Worm (Caenorhabditis elegans) whole organism, early embryonic: ENCODE measurements around the gene M195.2.

Experiments used
- B0310.2 ChIP-seq: sonication (generic microtip); optimal IDR thresholded peaks from 2 replicates; lab custom pipeline; 2016; ENCODE audit warnings: mild to moderate bottlenecking, missing genetic modification characterization, missing compliant biosample characterization
- F13C5.2 ChIP-seq: sonication (generic microtip); optimal IDR thresholded peaks from 2 replicates; lab custom pipeline; 2017; ENCODE audit warnings: mild to moderate bottlenecking, missing genetic modification characterization, inconsistent platforms, missing compliant biosample characterization
- ama-1 ChIP-seq: fragments of 150-350 bp; optimal IDR thresholded peaks from 2 replicates; lab custom pipeline; 2014
- ceh-13 ChIP-seq: fragments of 200-800 bp; sonication (Bioruptor generic); optimal IDR thresholded peaks from 2 replicates; lab custom pipeline; 2018; ENCODE audit warnings: mild to moderate bottlenecking, missing genetic modification characterization, missing compliant biosample characterization
- ceh-36 ChIP-seq: sonication (generic microtip); optimal IDR thresholded peaks from 2 replicates; lab custom pipeline; 2016; ENCODE audit warnings: missing genetic modification characterization, inconsistent platforms, missing compliant biosample characterization
- ets-7 ChIP-seq: sonication (generic microtip); optimal IDR thresholded peaks from 2 replicates; lab custom pipeline; 2016; ENCODE audit warnings: missing genotype, missing genetic modification characterization, missing compliant biosample characterization
- flt-1 ChIP-seq: fragments of 200-800 bp; sonication (Bioruptor generic); IDR thresholded peaks from 2 replicates; pipeline ENCODE4 v1.3.6; 2022; ENCODE audit warnings: missing genetic modification characterization, missing compliant biosample characterization
- hmbx-1 ChIP-seq: sonication (generic microtip); optimal IDR thresholded peaks from 2 replicates; lab custom pipeline; 2016; ENCODE audit warnings: mild to moderate bottlenecking, missing genetic modification characterization, missing compliant biosample characterization
- scrt-1 ChIP-seq: fragments of 200-800 bp; sonication (Bioruptor generic); IDR thresholded peaks from 2 replicates; pipeline ENCODE4 v1.3.6; 2022; ENCODE audit warnings: missing genetic modification characterization, missing compliant biosample characterization
- tbx-11 ChIP-seq: fragments of 200-800 bp; sonication (Bioruptor generic); IDR thresholded peaks from 2 replicates; pipeline ENCODE4 v1.3.6; 2022; ENCODE audit warnings: missing genetic modification characterization, missing compliant biosample characterization
- tra-4 ChIP-seq: sonication (generic microtip); optimal IDR thresholded peaks from 2 replicates; lab custom pipeline; 2017; ENCODE audit warnings: missing genetic modification characterization, missing compliant biosample characterization

ce11 chrII:8404748-8405147 lies 44.2 kb downstream of the M195.2 start, which contains the start of gene skpo-1:
- TF ChIP-seq ama-1 = no peak
- TF ChIP-seq hmbx-1 = no peak
- TF ChIP-seq tbx-11 (GFP tag; lab: Robert Waterston, UW) = no peak
- TF ChIP-seq ceh-13 (GFP tag; lab: Kevin White, UChicago) = no peak
- no peak for TF ChIP-seq F13C5.2 (tag; lab: Kevin White, UChicago)
- TF ChIP-seq flt-1 (GFP tag; lab: Robert Waterston, UW) = no peak
- TF ChIP-seq ets-7 (tag; lab: Kevin White, UChicago) = no peak
- TF ChIP-seq scrt-1 = no peak
- no peak for TF ChIP-seq tra-4 (tag; lab: Kevin White, UChicago)
- no peak for TF ChIP-seq ceh-36 (tag; lab: Kevin White, UChicago)
- no peak for TF ChIP-seq B0310.2
